Fruit fly (Drosophila melanogaster) whole organism, embryonic: ENCODE results near the gene CG7029.

ENCODE experiments used
- Ada2b ChIP-seq: fragments of 200-800 bp; sonication (Bioruptor generic); IDR thresholded peaks from 2 replicates; pipeline ENCODE4 v1.3.6; 2022; ENCODE audit warnings: missing biosample characterization, missing genetic modification characterization
- Atf3 ChIP-seq: fragments of 200-800 bp; sonication (Bioruptor generic); optimal IDR thresholded peaks from 3 replicates; lab custom pipeline; 2016; ENCODE audit warnings: missing biosample characterization, missing genetic modification characterization
- CG10267 ChIP-seq: fragments of 200-800 bp; sonication (Bioruptor generic); optimal IDR thresholded peaks from 2 replicates; lab custom pipeline; 2018; ENCODE audit warnings: missing biosample characterization, mild to moderate bottlenecking, missing genetic modification characterization, moderate library complexity
- CG10654 ChIP-seq: fragments of 200-800 bp; sonication (Bioruptor generic); optimal IDR thresholded peaks from 2 replicates; lab custom pipeline; 2016; ENCODE audit warnings: missing biosample characterization, missing genetic modification characterization
- CG10959 ChIP-seq: fragments of 200-800 bp; sonication (Bioruptor generic); IDR thresholded peaks from 2 replicates; pipeline ENCODE4 v1.3.6; 2022; ENCODE audit warnings: missing biosample characterization, missing genetic modification characterization
- CG11247 ChIP-seq: fragments of 200-800 bp; sonication (Bioruptor generic); IDR thresholded peaks from 2 replicates; pipeline ENCODE4 v1.3.6; 2022; ENCODE audit warnings: missing biosample characterization, missing genetic modification characterization
- CG11456 ChIP-seq: fragments of 200-800 bp; sonication (Bioruptor generic); IDR thresholded peaks from 3 replicates; pipeline ENCODE4 v1.3.6; 2022; ENCODE audit warnings: missing biosample characterization, missing genetic modification characterization
- CG14441 ChIP-seq: fragments of 200-800 bp; sonication (Bioruptor generic); IDR thresholded peaks from 2 replicates; pipeline ENCODE4 v1.3.6; 2022; ENCODE audit warnings: missing biosample characterization, missing genetic modification characterization
- CG1529 ChIP-seq: fragments of 200-800 bp; sonication (Bioruptor generic); optimal IDR thresholded peaks from 3 replicates; lab custom pipeline; 2018; ENCODE audit warnings: missing biosample characterization, missing genetic modification characterization
- CG16863 ChIP-seq: fragments of 200-800 bp; sonication (Bioruptor generic); optimal IDR thresholded peaks from 3 replicates; lab custom pipeline; 2016; ENCODE audit warnings: missing biosample characterization, missing genetic modification characterization
- CG17361 ChIP-seq: fragments of 200-800 bp; sonication (Bioruptor generic); IDR thresholded peaks from 3 replicates; pipeline ENCODE4 v1.3.6; 2022; ENCODE audit warnings: missing biosample characterization, missing genetic modification characterization
- CG17568 ChIP-seq: fragments of 200-800 bp; sonication (Bioruptor generic); optimal IDR thresholded peaks from 2 replicates; lab custom pipeline; 2018; ENCODE audit warnings: missing biosample characterization, mild to moderate bottlenecking, missing genetic modification characterization, moderate library complexity
- CG2712 ChIP-seq: fragments of 200-800 bp; optimal IDR thresholded peaks from 3 replicates; lab custom pipeline; 2019; ENCODE audit warnings: missing biosample characterization, mild to moderate bottlenecking, missing genetic modification characterization, moderate library complexity
- CG34224 ChIP-seq: fragments of 200-800 bp; sonication (Bioruptor generic); IDR thresholded peaks from 3 replicates; pipeline ENCODE4 v1.3.6; 2022; ENCODE audit warnings: missing biosample characterization, missing genetic modification characterization; ENCODE audit not compliant: partially characterized antibody
- CG4328 ChIP-seq: fragments of 200-800 bp; sonication (Bioruptor generic); optimal IDR thresholded peaks from 3 replicates; lab custom pipeline; 2017; ENCODE audit warnings: missing biosample characterization, missing genetic modification reagents, missing genetic modification characterization
- CG4820 ChIP-seq: fragments of 200-800 bp; sonication (Bioruptor generic); optimal IDR thresholded peaks from 3 replicates; lab custom pipeline; 2016; ENCODE audit warnings: missing biosample characterization, missing genetic modification characterization
- CG6683 ChIP-seq: fragments of 200-800 bp; sonication (Bioruptor generic); optimal IDR thresholded peaks from 2 replicates; lab custom pipeline; 2017; ENCODE audit warnings: missing biosample characterization, mild to moderate bottlenecking, missing genetic modification characterization, missing genetic modification reagents
- CG8478 ChIP-seq: fragments of >200 bp; optimal IDR thresholded peaks from 2 replicates; lab custom pipeline; 2018
- CG8944 ChIP-seq: fragments of 200-800 bp; sonication (Bioruptor generic); optimal IDR thresholded peaks from 3 replicates; lab custom pipeline; 2016; ENCODE audit warnings: missing biosample characterization, missing genetic modification characterization
- CG9932 ChIP-seq: fragments of 200-800 bp; sonication (Bioruptor generic); IDR thresholded peaks from 2 replicates; pipeline ENCODE4 v1.3.6; 2022; ENCODE audit warnings: missing biosample characterization, missing genetic modification characterization
- Drgx ChIP-seq: fragments of 200-800 bp; sonication (Bioruptor generic); IDR thresholded peaks from 2 replicates; pipeline ENCODE4 v1.3.6; 2022; ENCODE audit warnings: missing biosample characterization, missing genetic modification characterization
- Eip74EF ChIP-seq, 2 experiments: fragments of 200-800 bp in 1 of 2; fragments of >200 bp in 1 of 2; sonication (Bioruptor generic) in 1 of 2; optimal IDR thresholded peaks; 2 replicates each; lab custom pipeline; 2017 to 2019; ENCODE audit warnings: missing biosample characterization in 2 of 2, missing genetic modification characterization in 2 of 2, mild to moderate bottlenecking in 1 of 2, moderate library complexity in 1 of 2
- Ets97D ChIP-seq: fragments of 200-800 bp; sonication (Bioruptor generic); optimal IDR thresholded peaks from 3 replicates; lab custom pipeline; 2016; ENCODE audit warnings: missing biosample characterization, missing genetic modification characterization
- Fer3 ChIP-seq: fragments of 200-800 bp; sonication (Bioruptor generic); optimal IDR thresholded peaks from 2 replicates; lab custom pipeline; 2018; ENCODE audit warnings: missing biosample characterization, mild to moderate bottlenecking, missing genetic modification characterization, moderate library complexity
- Hand ChIP-seq: fragments of 200-800 bp; sonication (Bioruptor generic); optimal IDR thresholded peaks from 2 replicates; lab custom pipeline; 2017; ENCODE audit warnings: mild to moderate bottlenecking, missing biosample characterization, missing genetic modification reagents, missing genetic modification characterization
- HmgZ ChIP-seq: fragments of 200-800 bp; sonication (Bioruptor generic); optimal IDR thresholded peaks from 2 replicates; lab custom pipeline; 2018; ENCODE audit warnings: missing biosample characterization, mild to moderate bottlenecking, missing genetic modification characterization
- Hr39 ChIP-seq: fragments of >200 bp; optimal IDR thresholded peaks from 2 replicates; lab custom pipeline; 2017
- Hsf ChIP-seq: fragments of 200-800 bp; sonication (Bioruptor generic); optimal IDR thresholded peaks from 3 replicates; lab custom pipeline; 2016; ENCODE audit warnings: missing biosample characterization, missing genetic modification characterization
- Mad ChIP-seq: fragments of 200-800 bp; sonication (Bioruptor generic); optimal IDR thresholded peaks from 2 replicates; lab custom pipeline; 2016; ENCODE audit warnings: missing biosample characterization, missing genetic modification characterization
- Neu2 ChIP-seq: fragments of 200-800 bp; sonication (Bioruptor generic); optimal IDR thresholded peaks from 3 replicates; lab custom pipeline; 2016; ENCODE audit warnings: missing biosample characterization, missing genetic modification characterization, borderline replicate concordance
- Sox100B ChIP-seq: fragments of 200-800 bp; sonication (Bioruptor generic); optimal IDR thresholded peaks from 3 replicates; lab custom pipeline; 2018; ENCODE audit warnings: missing biosample characterization, mild to moderate bottlenecking, missing genetic modification characterization
- Sry-β ChIP-seq: fragments of 200-800 bp; sonication (Bioruptor generic); optimal IDR thresholded peaks from 2 replicates; lab custom pipeline; 2018; ENCODE audit warnings: missing biosample characterization, mild to moderate bottlenecking, missing genetic modification characterization, moderate library complexity
- emc ChIP-seq: fragments of 200-800 bp; sonication (Bioruptor generic); optimal IDR thresholded peaks from 2 replicates; lab custom pipeline; 2016; ENCODE audit warnings: missing biosample characterization, missing genetic modification characterization
- esg ChIP-seq: fragments of 200-800 bp; sonication (Bioruptor generic); conservative IDR thresholded peaks from 2 replicates; pipeline ENCODE4 v1.3.6; 2022; ENCODE audit warnings: missing biosample characterization, missing genetic modification characterization
- exex ChIP-seq: fragments of 200-800 bp; sonication (Bioruptor generic); optimal IDR thresholded peaks from 4 replicates; lab custom pipeline; 2018; ENCODE audit warnings: missing biosample characterization, mild to moderate bottlenecking, missing genetic modification characterization, moderate library complexity
- gcm ChIP-seq: fragments of 200-800 bp; sonication (Bioruptor generic); optimal IDR thresholded peaks from 2 replicates; lab custom pipeline; 2019; ENCODE audit warnings: missing biosample characterization, mild to moderate bottlenecking, missing genetic modification characterization, moderate library complexity
- gem ChIP-seq: fragments of 200-800 bp; sonication (Bioruptor generic); optimal IDR thresholded peaks from 2 replicates; lab custom pipeline; 2019; ENCODE audit warnings: missing biosample characterization, mild to moderate bottlenecking, missing genetic modification characterization, moderate library complexity
- kni ChIP-seq: fragments of 200-800 bp; sonication (Bioruptor generic); optimal IDR thresholded peaks from 3 replicates; lab custom pipeline; 2017; ENCODE audit warnings: mild to moderate bottlenecking, missing biosample characterization, missing genetic modification reagents, missing genetic modification characterization
- nau ChIP-seq: fragments of 200-800 bp; sonication (Bioruptor generic); optimal IDR thresholded peaks from 3 replicates; lab custom pipeline; 2017; ENCODE audit warnings: missing biosample characterization, mild to moderate bottlenecking, missing genetic modification characterization, missing genetic modification reagents
- peb ChIP-seq: fragments of 200-800 bp; sonication (Bioruptor generic); IDR thresholded peaks from 2 replicates; pipeline ENCODE4 v1.3.6; 2022; ENCODE audit warnings: missing biosample characterization, missing genetic modification characterization
- pita ChIP-seq: fragments of 200-800 bp; sonication (Bioruptor generic); optimal IDR thresholded peaks from 2 replicates; lab custom pipeline; 2017; ENCODE audit warnings: missing biosample characterization, mild to moderate bottlenecking, missing genetic modification characterization
- pnt ChIP-seq: fragments of 200-800 bp; sonication (Bioruptor generic); optimal IDR thresholded peaks from 3 replicates; lab custom pipeline; 2016; ENCODE audit warnings: missing biosample characterization, missing genetic modification characterization
- row ChIP-seq: fragments of 200-800 bp; sonication (Bioruptor generic); IDR thresholded peaks from 3 replicates; pipeline ENCODE4 v1.3.6; 2022; ENCODE audit warnings: missing biosample characterization, missing genetic modification characterization
- sc ChIP-seq, 3 experiments: fragments of >200 bp in 2 of 3; fragments of 200-800 bp in 1 of 3; sonication (Bioruptor generic) in 1 of 3; optimal IDR thresholded peaks; 2 replicates in 2 of 3; 3 replicates in 1 of 3; lab custom pipeline; 2017; ENCODE audit warnings: mild to moderate bottlenecking in 1 of 3, missing biosample characterization in 1 of 3, missing genetic modification characterization in 1 of 3, missing genetic modification reagents in 1 of 3
- schlank ChIP-seq: fragments of 200-800 bp; sonication (Bioruptor generic); optimal IDR thresholded peaks from 2 replicates; lab custom pipeline; 2018; ENCODE audit warnings: missing biosample characterization, mild to moderate bottlenecking, missing genetic modification characterization
- slbo ChIP-seq: fragments of 200-800 bp; sonication (Bioruptor generic); IDR thresholded peaks from 2 replicates; pipeline ENCODE4 v1.3.6; 2022; ENCODE audit warnings: missing biosample characterization, missing genetic modification characterization
- stwl ChIP-seq: fragments of 200-800 bp; sonication (Bioruptor generic); optimal IDR thresholded peaks from 3 replicates; lab custom pipeline; 2018; ENCODE audit warnings: missing biosample characterization, mild to moderate bottlenecking, missing genetic modification characterization, moderate library complexity
- tin ChIP-seq: fragments of 200-800 bp; sonication (Bioruptor generic); optimal IDR thresholded peaks from 3 replicates; lab custom pipeline; 2016; ENCODE audit warnings: missing biosample characterization, missing genetic modification characterization
- trh ChIP-seq: fragments of 200-800 bp; sonication (Bioruptor generic); optimal IDR thresholded peaks from 2 replicates; lab custom pipeline; 2016; ENCODE audit warnings: missing biosample characterization, missing genetic modification characterization
- unpg ChIP-seq: fragments of 200-800 bp; sonication (Bioruptor generic); optimal IDR thresholded peaks from 3 replicates; lab custom pipeline; 2018; ENCODE audit warnings: missing biosample characterization, mild to moderate bottlenecking, missing genetic modification characterization, moderate library complexity
- yki ChIP-seq: fragments of >200 bp; optimal IDR thresholded peaks from 3 replicates; lab custom pipeline; 2018

CG7029 gene

dm6 chr3R:22750534-22750947 is at the start of gene CG7029, which contains the start of the genes rumi and Usp12-46 (continued):
- peak; percentile 96 for TF ChIP-seq HmgZ (tag; lab: Kevin White, UChicago)
- peak; percentile 43 for TF ChIP-seq trh (GFP tag; lab: Kevin White, UChicago)
- peak; percentile 88 for TF ChIP-seq stwl (tag; lab: Kevin White, UChicago)
- TF ChIP-seq CG9932, result peak; percentile 88
- peak; percentile 81 for TF ChIP-seq CG34224 (GFP tag; lab: Robert Waterston, UW)
- TF ChIP-seq CG4328, result peak; percentile 76
- TF ChIP-seq exex (tag; lab: Kevin White, UChicago), result no peak
- peak; percentile 75 for TF ChIP-seq Drgx (GFP tag; lab: Robert Waterston, UW)
- TF ChIP-seq CG11247 (GFP tag; lab: Robert Waterston, UW), result peak; percentile 69
- peak; percentile 44 for TF ChIP-seq Hand (GFP tag; lab: Kevin White, UChicago)
- TF ChIP-seq Eip74EF (GFP tag; optimal IDR thresholded peaks at IDR 0.05; lab: Kevin White, UChicago), result peak in 1 of 2 experiments; percentile 58
- peak; percentile 80 for TF ChIP-seq pnt
- TF ChIP-seq unpg (GFP tag; lab: Kevin White, UChicago), result peak; percentile 89
- TF ChIP-seq CG11456 (GFP tag; lab: Robert Waterston, UW), result peak; percentile 86
- peak; percentile 92 for TF ChIP-seq gem
- no peak for TF ChIP-seq Hr39 (lab: Kevin White, UChicago)
- TF ChIP-seq CG4820 (GFP tag; lab: Kevin White, UChicago), result peak; percentile 79
- TF ChIP-seq pita, result no peak
- TF ChIP-seq row (GFP tag; lab: Robert Waterston, UW), result peak; percentile 97
- peak; percentile 91 for TF ChIP-seq CG8944 (GFP tag; lab: Kevin White, UChicago)
- no peak for TF ChIP-seq yki (lab: Kevin White, UChicago)
- TF ChIP-seq CG17361 (GFP tag; lab: Robert Waterston, UW), result peak; percentile 80
- peak; percentile 88 for TF ChIP-seq Atf3
- peak; percentile 91 for TF ChIP-seq CG2712 (tag; lab: Kevin White, UChicago)
- peak; percentile 43 for TF ChIP-seq CG6683 (GFP tag; lab: Kevin White, UChicago)
- TF ChIP-seq Ada2b, result peak; percentile 81
- TF ChIP-seq slbo, result peak; percentile 93
- peak; percentile 79 for TF ChIP-seq Neu2 (GFP tag; lab: Kevin White, UChicago)
- peak; percentile 80 for TF ChIP-seq CG10267
- peak; percentile 58 for TF ChIP-seq CG1529
- TF ChIP-seq peb (GFP tag; lab: Robert Waterston, UW), result peak; percentile 45; the same call in 1 of the 2 replicates
- peak; percentile 84 for TF ChIP-seq Fer3 (tag; lab: Kevin White, UChicago)
- peak; percentile 90 for TF ChIP-seq CG16863
- peak; percentile 59 for TF ChIP-seq schlank
- TF ChIP-seq gcm, result peak; percentile 74
- no peak for TF ChIP-seq CG17568 (GFP tag; lab: Kevin White, UChicago)
- peak; percentile 89 for TF ChIP-seq Mad
- peak; percentile 21 for TF ChIP-seq Sry-β (GFP tag; lab: Kevin White, UChicago)
- no peak for TF ChIP-seq Sox100B (GFP tag; lab: Kevin White, UChicago)
- peak; percentile 87 for TF ChIP-seq tin
- TF ChIP-seq Hsf (GFP tag; lab: Kevin White, UChicago), result peak; percentile 92
- peak; percentile 84 for TF ChIP-seq CG14441
- TF ChIP-seq CG10654 (GFP tag; lab: Kevin White, UChicago), result peak; percentile 87
- TF ChIP-seq nau (GFP tag; lab: Kevin White, UChicago), result no peak
- peak; percentile 25 for TF ChIP-seq kni (GFP tag; lab: Kevin White, UChicago)
- peak; percentile 76 for TF ChIP-seq emc (GFP tag; lab: Kevin White, UChicago)
- peak; percentile 73 for TF ChIP-seq CG10959 (GFP tag; lab: Robert Waterston, UW)
- no peak for TF ChIP-seq sc (optimal IDR thresholded peaks at IDR 0.05; lab: Kevin White, UChicago)
- peak; percentile 69 for TF ChIP-seq sc (GFP tag; optimal IDR thresholded peaks at IDR 0.05; lab: Kevin White, UChicago)
- no peak for TF ChIP-seq CG8478 (lab: Kevin White, UChicago)
- TF ChIP-seq Ets97D (GFP tag; lab: Kevin White, UChicago), result peak; percentile 89
- TF ChIP-seq esg (GFP tag; lab: Robert Waterston, UW), result peak; percentile 84
